Worm (Caenorhabditis elegans): ENCODE data around the gene rbm-17.

The rbm-17 gene

ce11 chrIV:11673543-11673942, 35.4 kb downstream of the rbm-17 start, which contains the start of gene inx-8:
TSS of gene inx-8 (plus strand) at chrIV:11673843.
- no peak for TF ChIP-seq dmd-6 (GFP tag; IDR thresholded peaks at IDR 0.05)
- TF ChIP-seq ceh-82 (tag; optimal IDR thresholded peaks at IDR 0.05), result no peak
- no peak for TF ChIP-seq skn-1 (tag; optimal IDR thresholded peaks at IDR 0.05)
- TF ChIP-seq mes-2 (tag; optimal IDR thresholded peaks at IDR 0.05; ENCODE audit: poor library complexity, severe bottlenecking), result no peak
- no peak for TF ChIP-seq zag-1 (tag; optimal IDR thresholded peaks at IDR 0.05)
- no peak for TF ChIP-seq nhr-25 (tag; optimal IDR thresholded peaks at IDR 0.05; ENCODE audit: borderline replicate concordance, insufficient read depth)
- no peak for TF ChIP-seq ceh-32 (tag; optimal IDR thresholded peaks at IDR 0.05; ENCODE audit: poor library complexity)
- TF ChIP-seq mep-1 (tag; optimal IDR thresholded peaks at IDR 0.05), result no peak
- no peak for TF ChIP-seq nhr-77 (tag; optimal IDR thresholded peaks at IDR 0.05)
- no peak for TF ChIP-seq Y105C5A.15 (GFP tag; IDR thresholded peaks at IDR 0.05)
- no peak for TF ChIP-seq arid-1 (GFP tag; conservative IDR thresholded peaks at IDR 0.05)
- no peak for TF ChIP-seq lin-29 (GFP tag; IDR thresholded peaks at IDR 0.05)
- no peak for TF ChIP-seq F37D6.2 (tag; optimal IDR thresholded peaks at IDR 0.05)
- no peak for TF ChIP-seq nhr-76 (tag; optimal IDR thresholded peaks at IDR 0.05)
- no peak for TF ChIP-seq saeg-2 (GFP tag; IDR thresholded peaks at IDR 0.05)
- no peak for TF ChIP-seq ceh-44 (GFP tag; IDR thresholded peaks at IDR 0.05)

DNA sequence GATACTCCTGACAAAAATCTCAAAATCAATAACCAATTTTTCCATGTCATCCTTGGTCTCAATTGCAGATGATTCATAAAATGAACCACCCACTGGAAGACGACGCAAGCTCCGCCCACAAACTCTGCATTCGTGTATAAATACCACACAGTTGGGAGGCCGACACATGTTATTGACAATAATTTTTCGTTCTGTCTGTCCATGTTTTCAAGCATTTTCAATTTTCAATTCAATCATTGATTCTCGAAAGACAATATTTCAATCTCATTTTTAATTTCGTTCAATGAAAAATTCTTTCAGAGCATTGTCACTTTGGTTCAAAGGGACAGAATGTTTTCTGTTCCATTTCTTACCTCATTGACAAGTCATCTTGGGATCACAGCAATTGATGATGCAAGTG, 37.9 kb downstream of the rbm-17 start, which contains the start of gene inx-9:
Gene inx-9 (plus strand): TSS at position 301 of the 400 bp plus-strand sequence.
- TF ChIP-seq vab-7 (GFP tag; IDR thresholded peaks at IDR 0.05) (no peak), unc-62 (GFP tag; optimal IDR thresholded peaks at IDR 0.05 in 1 of 2) (no peak), unc-62 (tag; optimal IDR thresholded peaks at IDR 0.05) (no peak), fkh-10 (GFP tag; optimal IDR thresholded peaks at IDR 0.05) (no peak), Y48G9A.11 (GFP tag; IDR thresholded peaks at IDR 0.05) (no peak), sdz-12 (GFP tag; optimal IDR thresholded peaks at IDR 0.05) (no peak), lin-39 (tag; optimal IDR thresholded peaks at IDR 0.05) (no peak), php-3 (GFP tag; IDR thresholded peaks at IDR 0.05) (no peak), dmd-9 (GFP tag; IDR thresholded peaks at IDR 0.05) (no peak), zag-1 (tag; optimal IDR thresholded peaks at IDR 0.05) (no peak), daf-12 (tag; optimal IDR thresholded peaks at IDR 0.05) (no peak), lim-7 (GFP tag; IDR thresholded peaks at IDR 0.05) (no peak), nhr-25 (tag; optimal IDR thresholded peaks at IDR 0.05; ENCODE audit: borderline replicate concordance, insufficient read depth) (no peak), dmd-6 (GFP tag; IDR thresholded peaks at IDR 0.05) (no peak)

- TF ChIP-seq hmg-1.1 (GFP tag; IDR thresholded peaks at IDR 0.05) (no peak), F26F4.8 (GFP tag; conservative IDR thresholded peaks at IDR 0.05) (no peak), nhr-41 (GFP tag; IDR thresholded peaks at IDR 0.05) (no peak), nhr-42 (GFP tag; IDR thresholded peaks at IDR 0.05) (no peak), ceh-62 (tag; optimal IDR thresholded peaks at IDR 0.05) (no peak), ceh-32 (tag; optimal IDR thresholded peaks at IDR 0.05; ENCODE audit: poor library complexity) (no peak), tra-1 (GFP tag; IDR thresholded peaks at IDR 0.05) (no peak), egl-27 (tag; optimal IDR thresholded peaks at IDR 0.05) (no peak), ztf-7 (tag; optimal IDR thresholded peaks at IDR 0.05) (no peak), ceh-20 (GFP tag; IDR thresholded peaks at IDR 0.05) (no peak), ZK546.5 (tag; optimal IDR thresholded peaks at IDR 0.05) (no peak), nhr-77 (tag; optimal IDR thresholded peaks at IDR 0.05) (no peak)
These were observed 43.8 kb downstream of the rbm-17 start, which contains the start of gene ZK792.4 for ce11 chrIV:11681905-11682304. TSS of gene ZK792.4 (minus strand) at chrIV:11682005.

ce11 chrIV:11688018-11688417, 49.9 kb downstream of the rbm-17 start, which contains the start of gene ZK792.5:
TSS of gene ZK792.5 (minus strand) at chrIV:11688118.
- TF ChIP-seq nhr-102 (tag; optimal IDR thresholded peaks at IDR 0.05), result no peak
- no peak for TF ChIP-seq unc-39 (tag; optimal IDR thresholded peaks at IDR 0.05)
- no peak for TF ChIP-seq Y105C5A.15 (GFP tag; IDR thresholded peaks at IDR 0.05)
- no peak for TF ChIP-seq ztf-11 (tag; optimal IDR thresholded peaks at IDR 0.05)
- TF ChIP-seq gei-8 (GFP tag; optimal IDR thresholded peaks at IDR 0.05), result no peak
